Fruit fly (Drosophila melanogaster): Measurements from ENCODE around the gene CG9981.
A peak's percentile ranks its signal among the peaks of the same experiment; 100 is the strongest.

CG9981 gene

DNA sequence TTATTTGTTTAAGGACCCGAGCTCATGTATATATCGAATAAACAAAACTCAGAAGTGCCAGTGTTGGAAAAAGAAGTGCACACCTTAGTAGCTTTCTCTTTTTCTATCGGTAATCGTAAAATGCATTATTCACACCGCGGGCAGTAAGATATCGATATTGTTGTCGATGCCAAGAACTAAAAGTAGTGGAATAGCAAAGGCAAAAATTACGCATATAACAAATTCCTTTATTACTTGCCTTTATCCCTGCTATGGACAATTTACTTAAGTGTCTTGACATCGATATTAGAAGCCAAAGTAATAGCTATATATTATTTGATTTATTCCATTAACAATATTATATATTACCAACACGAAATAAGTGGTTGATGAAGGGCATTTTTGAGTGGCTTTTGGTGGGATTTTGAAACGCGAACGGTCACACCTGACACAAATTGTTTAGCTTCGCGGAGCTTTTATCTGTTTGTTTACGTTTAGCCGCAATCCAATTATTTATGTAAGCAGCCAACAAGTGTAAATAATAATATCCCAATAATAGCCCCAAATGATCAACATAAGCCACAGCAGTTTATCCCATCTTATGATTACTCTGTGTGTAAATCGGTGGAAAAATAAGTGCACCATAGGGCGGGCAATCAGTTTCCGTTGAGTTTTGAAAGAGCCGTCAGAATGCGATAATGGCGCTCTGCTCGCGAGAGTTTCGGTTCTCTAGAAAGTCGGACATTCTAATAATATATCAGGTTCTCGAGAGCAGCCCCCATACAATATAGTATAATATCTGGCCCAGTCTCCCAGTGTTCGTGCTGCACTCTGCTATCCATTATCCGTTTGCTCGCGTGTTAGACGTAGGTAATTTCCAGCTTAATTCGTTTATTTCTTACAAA, 19.8 kb downstream of the CG9981 start, which contains the start of the genes CG9992 and CG4239 (continued):
- no peak for TF ChIP-seq CG1621 (tag; optimal IDR thresholded peaks at IDR 0.05)

DNA sequence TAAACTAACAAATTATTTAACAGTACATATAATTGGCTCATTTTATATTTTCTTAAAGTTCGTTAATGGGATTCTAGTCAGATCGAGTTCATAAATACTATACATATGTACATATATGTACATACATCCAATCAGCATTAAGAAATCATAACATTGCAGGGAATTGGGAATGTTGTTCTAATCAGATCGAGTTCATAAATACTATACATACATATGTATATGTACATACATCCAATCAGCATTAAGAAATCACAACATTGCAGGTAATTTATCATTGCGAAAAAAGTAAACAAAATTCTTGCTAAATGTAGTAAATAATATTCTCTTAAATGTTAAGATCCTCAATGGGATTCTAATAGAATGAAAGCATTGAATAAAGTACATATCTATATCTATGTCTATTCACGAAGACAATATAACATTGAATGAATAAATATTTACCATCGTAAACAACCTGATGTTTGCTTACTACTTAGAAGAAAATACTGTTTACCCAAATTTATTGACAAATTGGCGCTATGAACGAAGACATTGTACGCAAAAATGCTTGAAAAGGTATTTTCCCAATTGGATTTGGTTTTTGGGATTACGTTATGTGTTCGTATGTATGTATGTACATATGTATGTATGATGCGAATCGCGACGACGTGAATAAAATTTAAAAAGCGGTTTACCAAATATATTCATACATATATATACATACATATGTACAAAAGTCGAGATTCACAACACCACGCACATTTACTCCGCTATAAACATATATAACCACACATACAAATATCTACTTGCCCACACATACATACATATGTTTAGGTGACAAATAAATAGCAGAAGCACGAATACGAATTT, 21.0 kb downstream of the CG9981 start:
- no peak for TF ChIP-seq Hr4 (GFP tag; optimal IDR thresholded peaks at IDR 0.05)
- no peak for TF ChIP-seq Sox15 (GFP tag; optimal IDR thresholded peaks at IDR 0.05)
- no peak for TF ChIP-seq esn (GFP tag; optimal IDR thresholded peaks at IDR 0.05)
- TF ChIP-seq svp (GFP tag): no peak
- no peak for TF ChIP-seq CG1621 (tag; optimal IDR thresholded peaks at IDR 0.05)
- no peak for TF ChIP-seq cyc (GFP tag; optimal IDR thresholded peaks at IDR 0.05)
- peak; percentile 86 for TF ChIP-seq fkh (GFP tag; optimal IDR thresholded peaks at IDR 0.05)
- TF ChIP-seq Eip75B (GFP tag; optimal IDR thresholded peaks at IDR 0.05): no peak
- no peak for TF ChIP-seq acj6 (GFP tag; optimal IDR thresholded peaks at IDR 0.05)
- TF ChIP-seq CG11902 (GFP tag; optimal IDR thresholded peaks at IDR 0.05): no peak
- peak; percentile 62 for TF ChIP-seq Eip78C (GFP tag)
- TF ChIP-seq CG9139 (GFP tag; optimal IDR thresholded peaks at IDR 0.05): no peak
- TF ChIP-seq CG3919 (GFP tag; optimal IDR thresholded peaks at IDR 0.05): no peak
- TF ChIP-seq pdm3 (GFP tag; optimal IDR thresholded peaks at IDR 0.05): no peak
- no peak for TF ChIP-seq CG10669 (GFP tag; optimal IDR thresholded peaks at IDR 0.05)
- peak; percentile 14; the same call in 1 of the 2 replicates for TF ChIP-seq CG15336 (GFP tag; IDR thresholded peaks at IDR 0.05)

DNA sequence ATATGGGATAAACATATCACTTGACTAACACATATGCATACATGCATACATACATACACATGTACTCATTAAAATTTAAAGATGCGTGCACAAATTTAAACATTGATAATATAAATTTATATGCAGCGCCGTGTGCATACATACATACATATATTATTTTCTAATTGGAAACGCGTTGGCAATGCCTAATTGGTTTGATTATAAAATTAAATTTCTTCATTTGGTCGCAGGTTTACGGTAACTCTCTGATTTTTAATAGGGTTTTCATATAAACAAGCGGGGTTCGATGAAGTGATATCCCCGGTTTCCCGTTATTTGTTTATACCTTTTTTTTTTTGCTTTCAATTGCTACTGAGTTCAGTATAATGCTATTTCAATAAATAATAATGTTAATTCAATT, 30.9 kb downstream of the CG9981 start:
- TF ChIP-seq CG4318 (GFP tag; optimal IDR thresholded peaks at IDR 0.05) (no peak), Hr4 (GFP tag; optimal IDR thresholded peaks at IDR 0.05) (no peak), CG34406 (GFP tag; optimal IDR thresholded peaks at IDR 0.05) (no peak), Sox15 (GFP tag; optimal IDR thresholded peaks at IDR 0.05) (no peak), CG31627 (GFP tag; optimal IDR thresholded peaks at IDR 0.05) (no peak), CG11762 (GFP tag; optimal IDR thresholded peaks at IDR 0.05; ENCODE audit: insufficient read depth) (no peak)

DNA sequence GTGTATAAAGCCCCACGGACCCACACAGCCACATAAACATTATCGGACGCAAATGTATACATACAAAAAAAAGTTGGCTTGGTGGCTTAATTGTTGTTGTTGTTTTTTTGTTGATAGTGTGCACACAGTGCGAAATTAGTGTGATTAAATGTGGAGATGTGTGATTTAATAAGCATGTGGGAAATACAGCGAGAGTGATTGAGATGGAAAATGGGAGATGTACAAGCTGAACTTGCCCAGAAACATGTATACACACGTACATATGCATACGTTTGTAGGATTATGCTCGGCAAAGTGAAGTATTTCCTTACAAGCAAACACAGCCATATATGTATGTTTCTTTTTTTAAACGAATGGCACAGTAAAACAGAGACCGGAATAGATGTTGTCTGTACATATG, 31.4 kb downstream of the CG9981 start:
- peak; percentile 5 for TF ChIP-seq vri (GFP tag; optimal IDR thresholded peaks at IDR 0.05)
- TF ChIP-seq CG10669 (GFP tag; optimal IDR thresholded peaks at IDR 0.05): no peak
- TF ChIP-seq eg (GFP tag; IDR thresholded peaks at IDR 0.05): no peak; the same call in 2 of the 3 replicates
- TF ChIP-seq Ets21C (GFP tag; optimal IDR thresholded peaks at IDR 0.05): no peak
- TF ChIP-seq pdm3 (GFP tag; optimal IDR thresholded peaks at IDR 0.05): no peak
- no peak for TF ChIP-seq Sox14 (GFP tag; optimal IDR thresholded peaks at IDR 0.05)
- no peak for TF ChIP-seq Hr39 (GFP tag; optimal IDR thresholded peaks at IDR 0.05)
- TF ChIP-seq CG8319 (GFP tag; optimal IDR thresholded peaks at IDR 0.05): no peak
- TF ChIP-seq CG6808 (GFP tag; optimal IDR thresholded peaks at IDR 0.05): no peak
- TF ChIP-seq dsx (GFP tag; optimal IDR thresholded peaks at IDR 0.05; ENCODE audit: poor library complexity, severe bottlenecking): no peak
- no peak for TF ChIP-seq CG4318 (GFP tag; optimal IDR thresholded peaks at IDR 0.05)
- TF ChIP-seq CG10631 (GFP tag; optimal IDR thresholded peaks at IDR 0.05): no peak
- TF ChIP-seq Eip75B (GFP tag; optimal IDR thresholded peaks at IDR 0.05): no peak
- TF ChIP-seq CG8119 (GFP tag; IDR thresholded peaks at IDR 0.05): peak; percentile 45; the same call in 1 of the 3 replicates
- TF ChIP-seq svp (GFP tag): no peak
- TF ChIP-seq CG7368 (GFP tag; optimal IDR thresholded peaks at IDR 0.05): no peak
- TF ChIP-seq net (GFP tag; optimal IDR thresholded peaks at IDR 0.05): no peak
- TF ChIP-seq CG34406 (GFP tag; optimal IDR thresholded peaks at IDR 0.05): no peak
- TF ChIP-seq topi (GFP tag; optimal IDR thresholded peaks at IDR 0.05): no peak
- peak; percentile 79 for TF ChIP-seq Eip78C (GFP tag)
- no peak for TF ChIP-seq fd59A (GFP tag; optimal IDR thresholded peaks at IDR 0.05)
- TF ChIP-seq CG6276 (GFP tag; optimal IDR thresholded peaks at IDR 0.05): no peak
- TF ChIP-seq CG9139 (GFP tag; optimal IDR thresholded peaks at IDR 0.05): no peak
- TF ChIP-seq CG11294 (GFP tag; IDR thresholded peaks at IDR 0.05): no peak
- TF ChIP-seq acj6 (GFP tag; optimal IDR thresholded peaks at IDR 0.05): no peak
- TF ChIP-seq CG3032 (tag; optimal IDR thresholded peaks at IDR 0.05): peak; percentile 28
- TF ChIP-seq Smox (GFP tag; optimal IDR thresholded peaks at IDR 0.05): no peak
- TF ChIP-seq CG11762 (GFP tag; optimal IDR thresholded peaks at IDR 0.05; ENCODE audit: insufficient read depth): no peak
- TF ChIP-seq CG6163 (GFP tag; IDR thresholded peaks at IDR 0.05): no peak; the same call in 1 of the 3 replicates
- TF ChIP-seq CG32006 (GFP tag; optimal IDR thresholded peaks at IDR 0.05): no peak
- TF ChIP-seq salr (GFP tag; optimal IDR thresholded peaks at IDR 0.05): no peak
